Fruit fly (Drosophila melanogaster): Measurements from ENCODE around the gene tey.

The tey gene

dm6 chr3L:19632766-19633632 lies 30.9 kb downstream of the tey start (continued):
- TF ChIP-seq knrl (GFP tag; IDR thresholded peaks at IDR 0.05; ENCODE audit: partially characterized antibody): no peak
- peak; percentile 49 for TF ChIP-seq tio (GFP tag; optimal IDR thresholded peaks at IDR 0.05)
- peak; percentile 9 for TF ChIP-seq NC2β (GFP tag; optimal IDR thresholded peaks at IDR 0.05)
- TF ChIP-seq Mes4 (GFP tag; optimal IDR thresholded peaks at IDR 0.05): no peak
- peak; percentile 27 for TF ChIP-seq phol (tag; optimal IDR thresholded peaks at IDR 0.05)
- peak; percentile 41 for TF ChIP-seq GATAe (GFP tag; conservative IDR thresholded peaks at IDR 0.05)
- no peak for TF ChIP-seq Stat92E (GFP tag; optimal IDR thresholded peaks at IDR 0.05)
- TF ChIP-seq br (optimal IDR thresholded peaks at IDR 0.05): no peak
- TF ChIP-seq seq (GFP tag; IDR thresholded peaks at IDR 0.05): 0 out of 2 replicates have a peak, but pooled peaks have one; percentile 54
- no peak for TF ChIP-seq Atf3 (GFP tag; optimal IDR thresholded peaks at IDR 0.05)
- TF ChIP-seq unpg (GFP tag; optimal IDR thresholded peaks at IDR 0.05): peak; percentile 21
- no peak for TF ChIP-seq pum (GFP tag; optimal IDR thresholded peaks at IDR 0.05)
- no peak for TF ChIP-seq jumu (GFP tag; optimal IDR thresholded peaks at IDR 0.05)
- TF ChIP-seq CG9932 (GFP tag; IDR thresholded peaks at IDR 0.05): peak; percentile 88
- peak; percentile 58 for TF ChIP-seq Nf-YC (tag; optimal IDR thresholded peaks at IDR 0.05)
- peak; percentile 14 for TF ChIP-seq Deaf1 (tag; optimal IDR thresholded peaks at IDR 0.05)
- peak; percentile 59 for TF ChIP-seq CG17361 (GFP tag; IDR thresholded peaks at IDR 0.05)
- no peak for TF ChIP-seq Oaz (GFP tag; IDR thresholded peaks at IDR 0.05)
- no peak for TF ChIP-seq trem (tag; optimal IDR thresholded peaks at IDR 0.05)
- peak; percentile 14 for TF ChIP-seq Abd-B (GFP tag; optimal IDR thresholded peaks at IDR 0.05)
- TF ChIP-seq CG7271 (tag; optimal IDR thresholded peaks at IDR 0.05): no peak
- TF ChIP-seq CG7556 (GFP tag; optimal IDR thresholded peaks at IDR 0.05): peak; percentile 42
- TF ChIP-seq tup (GFP tag; optimal IDR thresholded peaks at IDR 0.05): no peak
- TF ChIP-seq CG1024 (GFP tag; IDR thresholded peaks at IDR 0.05): no peak
- no peak for TF ChIP-seq crc (GFP tag; optimal IDR thresholded peaks at IDR 0.05)
- TF ChIP-seq sob (GFP tag; IDR thresholded peaks at IDR 0.05): peak; percentile 69
- no peak for TF ChIP-seq CG10462 (GFP tag; optimal IDR thresholded peaks at IDR 0.05)
- TF ChIP-seq vvl (GFP tag; IDR thresholded peaks at IDR 0.05): peak; percentile 73
- TF ChIP-seq CG7928 (GFP tag; optimal IDR thresholded peaks at IDR 0.05): peak; percentile 35
- TF ChIP-seq zfh1 (GFP tag; IDR thresholded peaks at IDR 0.05): peak; percentile 21; the same call in 1 of the 3 replicates
- no peak for TF ChIP-seq CG17186 (GFP tag; optimal IDR thresholded peaks at IDR 0.05)
- TF ChIP-seq pita (GFP tag; optimal IDR thresholded peaks at IDR 0.05): no peak
- no peak for TF ChIP-seq pb (GFP tag; optimal IDR thresholded peaks at IDR 0.05)
- no peak for TF ChIP-seq CG4328 (GFP tag; optimal IDR thresholded peaks at IDR 0.05)
- TF ChIP-seq sim (GFP tag; IDR thresholded peaks at IDR 0.05): no peak
- TF ChIP-seq CG10654 (GFP tag; optimal IDR thresholded peaks at IDR 0.05): peak; percentile 41
- TF ChIP-seq Sin3A (optimal IDR thresholded peaks at IDR 0.05): no peak
- TF ChIP-seq cato (GFP tag; optimal IDR thresholded peaks at IDR 0.05; ENCODE audit: borderline replicate concordance): no peak
- peak; percentile 62 for TF ChIP-seq fd3F (GFP tag; optimal IDR thresholded peaks at IDR 0.05)
- TF ChIP-seq dmrt99B (tag; optimal IDR thresholded peaks at IDR 0.05): no peak
- no peak for TF ChIP-seq BEAF-32 (GFP tag; optimal IDR thresholded peaks at IDR 0.05)
- TF ChIP-seq CG8924 (tag; optimal IDR thresholded peaks at IDR 0.05): peak; percentile 67
- no peak for TF ChIP-seq CG42726 (GFP tag; IDR thresholded peaks at IDR 0.05; ENCODE audit: partially characterized antibody)
- peak; percentile 4 for TF ChIP-seq Sry-δ (GFP tag; optimal IDR thresholded peaks at IDR 0.05)
- no peak for TF ChIP-seq fd64A (GFP tag; optimal IDR thresholded peaks at IDR 0.05)
- no peak for TF ChIP-seq Spps (tag; optimal IDR thresholded peaks at IDR 0.05)
- no peak for TF ChIP-seq CG10959 (GFP tag; IDR thresholded peaks at IDR 0.05)
- no peak for TF ChIP-seq CG15479 (GFP tag; optimal IDR thresholded peaks at IDR 0.05)
- TF ChIP-seq salm (tag; optimal IDR thresholded peaks at IDR 0.05): no peak
- no peak for TF ChIP-seq CG10267 (tag; optimal IDR thresholded peaks at IDR 0.05)
